Worm (Caenorhabditis elegans) whole organism, L4 larva: ENCODE results near the gene C50D2.1.
A peak's percentile ranks its signal among the peaks of the same experiment; 100 is the strongest.

Source experiments
- aly-2 ChIP-seq: sonication (generic microtip); optimal IDR thresholded peaks from 2 replicates; lab custom pipeline; 2018; ENCODE audit warnings: missing biosample characterization, missing genetic modification characterization
- ama-1 ChIP-seq: fragments of 150-350 bp; optimal IDR thresholded peaks from 2 replicates; lab custom pipeline; 2014; ENCODE audit warnings: inconsistent platforms, mixed read lengths
- ceh-28 ChIP-seq: fragments of 150-350 bp; optimal IDR thresholded peaks from 2 replicates; lab custom pipeline; 2014; ENCODE audit warnings: missing biosample characterization, missing genetic modification reagents, missing genetic modification characterization
- cey-2 ChIP-seq: sonication (generic microtip); optimal IDR thresholded peaks from 3 replicates; lab custom pipeline; 2017; ENCODE audit warnings: missing genetic modification characterization, mild to moderate bottlenecking, missing compliant biosample characterization, antibody characterized with exemption, borderline replicate concordance; ENCODE audit not compliant: insufficient read depth
- dpl-1 ChIP-seq: fragments of 150-350 bp; optimal IDR thresholded peaks from 2 replicates; lab custom pipeline; 2014; ENCODE audit warnings: missing biosample characterization, missing genetic modification reagents, missing genetic modification characterization
- hif-1 ChIP-seq, 2 experiments: sonication (generic microtip); optimal IDR thresholded peaks; 2 replicates each; lab custom pipeline; 2016 to 2017; ENCODE audit warnings: missing compliant biosample characterization in 2 of 2, missing genetic modification characterization in 2 of 2, missing genetic modification reagents in 2 of 2, missing genotype in 2 of 2, mild to moderate bottlenecking in 1 of 2
- lin-15B ChIP-seq: fragments of 150-350 bp; sonication (generic microtip); optimal IDR thresholded peaks from 3 replicates; lab custom pipeline; 2014; ENCODE audit warnings: missing biosample characterization, missing genetic modification characterization
- pqm-1 ChIP-seq: sonication (generic microtip); optimal IDR thresholded peaks from 2 replicates; lab custom pipeline; 2017; ENCODE audit warnings: missing biosample characterization, missing genetic modification characterization
- skn-1 ChIP-seq: fragments of 150-350 bp; optimal IDR thresholded peaks from 2 replicates; lab custom pipeline; 2014; ENCODE audit warnings: missing biosample characterization, missing genetic modification characterization
- snpc-4 ChIP-seq: fragments of 150-350 bp; optimal IDR thresholded peaks from 2 replicates; lab custom pipeline; 2014; ENCODE audit warnings: missing biosample characterization, missing genetic modification characterization
- unc-39 ChIP-seq: sonication (generic microtip); optimal IDR thresholded peaks from 2 replicates; lab custom pipeline; 2017; ENCODE audit warnings: missing biosample characterization, missing genetic modification characterization
- unc-62 ChIP-seq, 3 experiments: fragments of 150-350 bp in 1 of 3; sonication (generic microtip); optimal IDR thresholded peaks in 2 of 3; peaks in 1 of 3; 1 replicate in 1 of 3; 2 replicates in 2 of 3; lab custom pipeline; 2014 to 2017; ENCODE audit warnings: missing biosample characterization in 3 of 3, missing genetic modification characterization in 3 of 3, missing genetic modification reagents in 3 of 3, missing genotype in 1 of 3

DNA sequence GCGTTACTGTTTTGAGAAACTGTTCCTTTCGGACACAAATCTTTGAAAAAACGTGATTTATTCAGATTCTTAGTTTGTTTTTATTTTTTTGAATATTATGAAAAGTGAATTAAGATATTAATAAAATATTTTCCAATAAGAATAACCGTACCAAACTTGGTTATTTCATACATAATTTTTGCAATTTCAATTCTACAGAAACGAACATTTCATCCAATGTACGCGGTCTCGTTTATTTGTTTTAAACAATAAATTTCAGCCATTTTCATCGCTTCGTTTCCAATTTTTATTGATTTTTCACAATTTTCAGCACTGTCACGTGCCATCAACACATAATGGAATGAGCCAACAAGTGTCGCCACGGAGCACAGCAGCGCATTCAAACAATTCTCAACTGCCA lies 35.6 kb downstream of the C50D2.1 start, which contains the start of gene T25D3.4:
- no peak for TF ChIP-seq ceh-28 (tag; lab: Kevin White, UChicago)
- TF ChIP-seq unc-39 (tag; lab: Kevin White, UChicago): no peak
- no peak for TF ChIP-seq dpl-1 (GFP tag; lab: Kevin White, UChicago)
- TF ChIP-seq unc-62 (GFP tag; optimal IDR thresholded peaks at IDR 0.05 in 1 of 2; lab: Kevin White, UChicago): no peak
- no peak for TF ChIP-seq unc-62 (tag; optimal IDR thresholded peaks at IDR 0.05; lab: Kevin White, UChicago)
- TF ChIP-seq cey-2 (tag; lab: Kevin White, UChicago): no peak
- TF ChIP-seq lin-15B (tag; lab: Kevin White, UChicago): no peak
- TF ChIP-seq snpc-4: no peak
- TF ChIP-seq hif-1 (tag; optimal IDR thresholded peaks at IDR 0.05; lab: Kevin White, UChicago): peak in 1 of 2 experiments; percentile 43
- TF ChIP-seq ama-1 (lab: Kevin White, UChicago): no peak
- TF ChIP-seq pqm-1 (tag; lab: Kevin White, UChicago): no peak
- TF ChIP-seq aly-2 (tag; lab: Kevin White, UChicago): no peak
- TF ChIP-seq skn-1 (tag; lab: Kevin White, UChicago): no peak
